Fruit fly (Drosophila melanogaster) whole organism: ENCODE data around the gene RpL18.

Source experiments
- CG8478 ChIP-seq: fragments of >200 bp; optimal IDR thresholded peaks from 2 replicates; lab custom pipeline; 2018; ENCODE audit warnings: inconsistent platforms
- Dll ChIP-seq: fragments of >200 bp; optimal IDR thresholded peaks from 2 replicates; lab custom pipeline; 2017
- EcR ChIP-seq, 2 experiments: fragments of >200 bp; optimal IDR thresholded peaks; 2 replicates each; lab custom pipeline; 2017; ENCODE audit warnings: missing biosample characterization in 2 of 2, missing genetic modification characterization in 2 of 2, missing genetic modification reagents in 2 of 2
- pan ChIP-seq: fragments of >200 bp; optimal IDR thresholded peaks from 2 replicates; lab custom pipeline; 2017
- psq ChIP-seq: fragments of >200 bp; optimal IDR thresholded peaks from 2 replicates; lab custom pipeline; 2017
- usp ChIP-seq: fragments of >200 bp; optimal IDR thresholded peaks from 2 replicates; lab custom pipeline; 2017; ENCODE audit warnings: missing biosample characterization, missing genetic modification characterization, mixed read lengths

The RpL18 gene

DNA sequence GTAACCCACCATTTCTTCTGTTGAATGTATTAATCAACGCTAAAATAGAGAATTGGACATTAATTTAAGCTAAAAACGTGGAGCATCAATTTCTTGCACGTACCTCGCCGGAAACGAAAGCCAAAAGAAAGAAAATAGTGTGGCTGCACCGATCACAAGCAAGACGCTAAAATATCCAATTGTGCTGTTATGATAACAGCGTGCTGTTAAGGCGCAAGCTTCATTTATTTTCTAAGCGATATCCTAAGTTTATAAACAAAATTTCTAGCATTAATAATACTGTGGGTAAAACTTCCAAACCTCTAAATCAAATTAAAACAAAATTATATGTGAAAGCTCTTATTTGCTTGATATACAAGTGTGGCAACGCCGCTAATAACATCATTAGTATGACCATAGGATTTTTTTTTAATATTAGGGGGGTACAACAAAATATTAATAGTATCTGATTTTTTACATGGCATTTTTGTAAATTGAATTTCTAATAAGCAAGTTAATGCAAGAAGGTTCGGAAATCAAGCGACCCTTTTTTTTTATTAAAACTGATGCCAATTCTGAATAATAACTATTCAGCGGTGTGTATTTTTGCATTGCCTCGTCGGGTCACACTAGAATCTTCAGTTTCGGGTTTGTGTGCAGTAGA, at the start of gene RpL18, which contains the start of gene Neos:
TSS of gene RpL18 (minus strand) at position 135 of the 643 bp plus-strand sequence.
TSS of gene Neos (plus strand) at position 412 of the 643 bp plus-strand sequence.
- TF ChIP-seq psq (no peak), usp (no peak), CG8478 (lab: Kevin White, UChicago) (no peak), Dll (no peak), EcR (GFP tag; optimal IDR thresholded peaks at IDR 0.05; lab: Kevin White, UChicago) (no peak)

DNA sequence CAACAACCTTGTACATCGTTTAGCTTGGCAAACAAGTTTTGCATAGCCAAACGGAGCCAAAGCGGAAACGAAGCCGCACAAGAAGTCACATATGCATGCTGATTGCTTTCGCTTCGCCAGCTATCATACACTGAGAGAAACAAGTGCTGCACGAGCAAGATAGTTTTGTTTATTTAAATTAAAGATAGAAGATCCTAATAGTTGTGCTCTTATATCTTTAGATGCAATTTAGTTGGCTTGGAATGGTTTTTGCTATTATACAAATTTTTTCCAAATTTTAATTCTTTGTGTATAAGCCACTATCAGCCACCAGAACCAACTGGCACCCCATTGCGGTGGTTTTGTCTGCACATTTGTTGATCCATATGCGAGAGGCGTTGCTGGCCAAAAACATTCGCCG, 42.4 kb upstream of the RpL18 start:
- TF ChIP-seq CG8478 (lab: Kevin White, UChicago) (no peak), Dll (no peak), psq (no peak), pan (lab: Kevin White, UChicago) (no peak), usp (no peak), EcR (GFP tag; optimal IDR thresholded peaks at IDR 0.05; lab: Kevin White, UChicago) (no peak)

DNA sequence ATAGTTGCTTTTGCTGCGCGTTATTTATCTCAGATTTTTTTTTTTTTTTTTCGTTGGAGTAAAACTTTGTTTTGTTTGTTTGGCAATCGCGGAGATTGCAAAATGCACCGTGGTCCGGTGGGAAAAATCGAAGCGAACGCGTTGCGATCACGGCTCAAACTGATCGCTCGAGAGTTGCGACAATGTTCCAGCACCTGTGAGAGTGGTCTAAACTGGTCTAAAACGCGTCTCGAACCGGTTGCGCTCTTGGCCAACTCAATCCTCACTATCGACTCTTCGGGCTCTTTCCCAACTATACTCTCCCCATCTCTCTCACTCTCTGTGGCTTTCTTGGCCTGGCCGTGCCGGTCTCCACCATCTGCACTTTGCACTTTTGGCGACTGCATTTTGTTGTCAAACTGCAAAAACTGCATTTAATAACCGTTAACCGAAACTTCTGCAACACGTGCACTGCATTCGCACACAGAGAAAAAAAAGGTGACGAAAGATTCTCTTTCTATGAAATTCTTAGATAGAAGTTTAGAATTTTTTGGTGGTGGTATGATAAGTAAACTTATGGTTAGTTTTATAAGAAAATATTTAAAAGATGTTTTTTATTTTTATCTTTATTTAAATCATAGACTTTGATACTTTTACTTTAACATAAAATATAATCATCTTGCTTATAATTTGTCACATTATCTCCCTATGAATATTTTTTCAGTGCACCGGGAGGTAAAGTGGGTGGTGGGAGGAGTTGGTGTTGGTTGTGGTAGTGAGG, 22.8 kb upstream of the RpL18 start, which contains the start of gene CG14830:
TSS of gene CG14830 (minus strand) at position 164 of the 760 bp plus-strand sequence.
- no peak for TF ChIP-seq pan (lab: Kevin White, UChicago)
- TF ChIP-seq psq, result no peak
- TF ChIP-seq usp, result no peak
- TF ChIP-seq Dll, result peak; percentile 24
- TF ChIP-seq CG8478 (lab: Kevin White, UChicago), result no peak

DNA sequence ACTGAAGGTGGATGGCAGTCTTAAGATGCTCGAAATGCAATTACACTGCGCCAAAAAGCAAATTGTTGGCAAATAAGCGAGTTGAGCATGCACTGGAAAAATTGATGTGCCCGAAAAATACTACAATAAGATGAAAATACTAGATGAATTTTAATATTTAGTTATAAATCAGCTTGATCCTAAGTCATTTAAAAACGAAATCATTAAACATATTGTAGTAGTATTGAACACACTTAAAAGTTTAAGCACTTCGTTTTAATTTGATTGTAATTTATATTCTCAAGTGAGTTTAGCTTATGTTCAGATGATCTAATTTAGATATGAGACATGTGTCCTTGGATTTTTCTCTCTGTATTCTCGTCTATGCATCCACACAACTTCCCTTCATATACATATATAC, 21.3 kb upstream of the RpL18 start:
- TF ChIP-seq pan (lab: Kevin White, UChicago), result no peak
- TF ChIP-seq EcR (GFP tag; optimal IDR thresholded peaks at IDR 0.05; lab: Kevin White, UChicago), result no peak

DNA sequence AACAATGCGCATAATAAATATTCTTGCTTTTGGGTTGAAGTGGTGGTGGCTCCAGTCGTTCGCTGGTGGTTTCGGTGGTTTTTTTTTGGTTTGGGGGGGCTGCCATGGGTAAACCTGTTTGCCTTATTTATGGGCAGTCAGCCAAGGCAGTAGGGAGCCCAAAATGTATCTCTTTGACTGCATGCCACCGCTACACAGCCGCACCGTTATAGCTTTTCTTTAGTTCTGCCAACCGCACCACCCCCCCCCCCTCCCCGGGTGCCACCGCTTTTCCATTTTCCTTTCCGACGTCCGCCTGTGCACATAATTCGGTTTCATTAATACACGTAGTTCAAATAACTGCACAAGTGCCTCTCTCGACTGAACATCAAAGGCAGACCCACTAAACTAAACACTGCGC, 17.1 kb upstream of the RpL18 start:
- TF ChIP-seq EcR (GFP tag; optimal IDR thresholded peaks at IDR 0.05; lab: Kevin White, UChicago), result no peak
- no peak for TF ChIP-seq psq
- no peak for TF ChIP-seq pan (lab: Kevin White, UChicago)
- no peak for TF ChIP-seq Dll
- TF ChIP-seq CG8478 (lab: Kevin White, UChicago), result no peak
- no peak for TF ChIP-seq usp

DNA sequence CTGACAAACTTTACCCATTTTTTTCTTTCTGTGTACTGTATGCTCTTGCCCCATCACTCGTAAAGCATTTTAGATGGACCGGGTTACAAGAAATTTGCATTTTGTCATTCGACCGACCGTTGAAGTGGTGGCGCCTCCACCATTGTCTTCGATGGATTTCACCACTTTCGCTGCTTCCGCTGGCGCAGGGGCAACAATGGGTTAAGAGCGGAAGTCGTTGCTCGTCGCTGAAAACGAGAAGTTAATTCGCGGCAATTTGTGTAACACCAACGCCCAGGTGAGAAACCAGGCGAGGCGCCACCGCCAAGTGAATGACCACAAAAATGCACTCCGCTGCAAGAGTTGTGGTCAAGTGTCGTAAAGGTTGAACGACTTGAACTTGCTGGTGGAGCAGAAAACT, 13.6 kb upstream of the RpL18 start:
- TF ChIP-seq EcR (GFP tag; optimal IDR thresholded peaks at IDR 0.05; lab: Kevin White, UChicago), result no peak
- TF ChIP-seq usp, result no peak
- no peak for TF ChIP-seq pan (lab: Kevin White, UChicago)
- TF ChIP-seq Dll, result no peak

DNA sequence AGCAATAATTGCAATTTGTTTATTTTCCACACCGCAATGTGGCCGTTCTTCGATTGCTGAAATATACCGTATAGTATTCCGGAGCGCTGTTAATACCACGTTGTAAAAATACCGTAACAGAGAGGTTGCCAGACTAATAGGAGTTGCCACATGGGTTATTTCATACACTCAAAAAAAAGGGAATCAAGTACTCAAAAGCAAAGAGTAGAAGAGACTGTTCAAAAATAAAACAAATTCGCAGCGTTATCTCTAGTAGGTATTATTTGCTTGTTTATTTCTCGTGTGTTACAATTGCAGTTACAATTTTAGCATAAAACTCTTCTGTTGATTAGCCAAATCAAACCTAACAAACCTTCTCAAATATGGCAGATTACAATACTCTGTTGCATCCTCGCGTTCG, 9.3 kb upstream of the RpL18 start, which contains the start of gene MED4:
TSS of gene MED4 (minus strand) at position 59 of the 400 bp plus-strand sequence.
- TF ChIP-seq CG8478 (lab: Kevin White, UChicago), result no peak
- no peak for TF ChIP-seq Dll
- no peak for TF ChIP-seq pan (lab: Kevin White, UChicago)
- TF ChIP-seq usp, result no peak
- TF ChIP-seq psq, result no peak
- no peak for TF ChIP-seq EcR (GFP tag; optimal IDR thresholded peaks at IDR 0.05; lab: Kevin White, UChicago)

DNA sequence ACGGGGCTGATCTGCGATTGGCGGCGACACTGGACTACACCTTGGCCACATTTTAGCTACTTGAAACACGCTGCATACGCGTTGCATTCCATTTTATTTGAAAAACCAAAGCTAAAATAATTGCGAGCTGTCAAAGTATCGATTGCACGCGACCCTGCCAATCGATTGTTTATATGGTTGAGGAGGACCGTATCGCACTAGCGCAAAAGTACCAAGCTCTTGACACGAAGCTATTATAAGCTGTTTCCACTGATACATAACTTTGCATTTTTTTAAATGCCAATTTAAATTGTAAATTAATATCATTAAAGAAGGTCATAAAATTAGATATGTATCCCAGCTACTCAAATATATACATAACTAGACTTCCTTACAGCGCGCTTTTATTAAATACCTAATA, 8.0 kb upstream of the RpL18 start, which contains the start of gene Cdc27:
TSS of gene Cdc27 (minus strand) at position 174 of the 400 bp plus-strand sequence.
- TF ChIP-seq usp, result no peak
- TF ChIP-seq CG8478 (lab: Kevin White, UChicago), result no peak
- TF ChIP-seq pan (lab: Kevin White, UChicago), result no peak
- TF ChIP-seq EcR (GFP tag; optimal IDR thresholded peaks at IDR 0.05; lab: Kevin White, UChicago), result no peak
- no peak for TF ChIP-seq psq
- no peak for TF ChIP-seq Dll

DNA sequence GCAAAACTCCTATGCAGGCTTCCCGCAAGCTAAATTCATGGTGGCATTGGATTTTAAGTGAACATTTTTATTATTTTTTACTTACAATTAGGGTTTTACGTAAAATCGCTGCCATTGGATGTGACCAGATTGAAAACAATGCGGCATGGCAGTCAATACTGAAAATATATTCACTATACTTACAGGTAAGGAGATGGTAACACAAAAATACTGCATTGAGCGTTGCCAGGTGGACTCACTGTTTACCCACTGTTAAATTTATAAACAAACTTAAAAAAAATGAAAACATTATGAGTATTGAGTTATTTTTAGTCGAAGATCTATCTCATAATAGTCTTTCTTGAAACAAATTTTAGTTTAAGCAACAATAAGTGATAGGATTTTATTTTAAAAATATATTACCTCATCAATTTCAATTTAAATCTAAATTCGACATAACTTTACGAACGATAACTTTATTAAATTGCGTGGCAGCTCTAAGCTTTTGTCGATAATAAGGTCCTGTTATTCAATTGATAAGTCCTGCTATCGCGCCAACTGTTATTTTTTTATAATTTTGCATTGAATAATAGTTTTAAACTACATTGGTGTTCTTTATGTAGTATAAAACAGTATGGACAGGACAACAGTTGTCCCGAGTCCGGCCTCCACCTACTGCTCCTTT, 2.8 kb upstream of the RpL18 start, which contains the start of the genes mRpL50 and mei-P22:
TSS of gene mRpL50 (minus strand) at position 159 of the 664 bp plus-strand sequence.
TSS of gene mei-P22 (plus strand) at position 614 of the 664 bp plus-strand sequence.
- TF ChIP-seq psq (no peak), usp (no peak), EcR (GFP tag; optimal IDR thresholded peaks at IDR 0.05; lab: Kevin White, UChicago) (no peak)

DNA sequence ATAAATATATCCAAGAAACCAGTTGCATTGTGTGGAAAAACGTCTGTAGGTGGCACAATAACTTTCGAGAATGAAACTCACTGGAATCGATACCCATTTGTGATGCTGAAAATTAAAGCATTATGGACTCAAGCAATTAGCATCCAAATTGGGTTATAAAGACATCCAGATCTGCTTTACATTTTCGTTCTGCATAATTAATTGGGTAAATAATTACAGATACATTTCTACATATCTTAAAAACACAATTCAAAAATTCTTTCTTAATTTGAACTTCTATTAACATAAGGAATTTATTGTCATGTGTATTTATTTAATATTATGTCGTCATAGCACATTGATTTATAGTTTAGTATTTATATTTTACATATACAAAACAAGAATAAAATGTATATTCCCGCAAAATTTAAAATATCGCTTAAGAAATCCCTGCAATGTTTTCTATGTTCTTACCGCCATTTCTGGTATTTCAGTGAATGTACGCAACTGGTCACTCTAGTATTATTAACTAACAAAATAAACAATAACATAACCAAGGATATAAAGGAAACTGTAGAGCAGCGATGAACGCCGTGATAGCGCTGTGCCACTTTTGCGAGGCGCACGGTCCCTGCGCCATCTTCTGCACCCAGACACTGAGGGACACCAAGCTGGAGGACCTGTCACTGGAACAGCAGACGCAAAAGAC, 2.9 kb downstream of the RpL18 start, which contains the start of the genes CG14829 and BHD:
TSS of gene CG14829 (minus strand) at position 51 of the 688 bp plus-strand sequence.
TSS of gene BHD (plus strand) at position 471 of the 688 bp plus-strand sequence.
- TF ChIP-seq CG8478 (lab: Kevin White, UChicago), result no peak
- TF ChIP-seq EcR (GFP tag; optimal IDR thresholded peaks at IDR 0.05; lab: Kevin White, UChicago), result no peak
- TF ChIP-seq Dll, result no peak
- no peak for TF ChIP-seq usp
- no peak for TF ChIP-seq psq
- TF ChIP-seq pan (lab: Kevin White, UChicago), result no peak

DNA sequence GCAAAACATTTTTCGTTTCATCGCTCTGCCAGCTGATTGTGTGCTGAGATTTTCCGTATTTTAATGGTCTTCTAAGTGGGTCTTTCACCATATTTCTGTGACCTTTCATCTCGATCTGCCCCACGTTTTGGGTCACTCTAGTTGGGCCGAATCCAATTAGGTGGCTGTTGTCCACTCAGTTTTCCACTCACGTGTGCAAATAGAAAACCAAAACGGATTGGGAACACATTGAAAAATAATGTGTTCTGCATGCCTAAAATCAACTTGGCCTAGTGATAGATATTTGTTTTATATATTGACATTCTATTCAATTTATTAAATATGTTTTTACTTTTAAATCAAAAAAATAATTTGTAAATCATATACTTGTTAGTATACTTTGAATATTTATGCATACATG, 6.9 kb downstream of the RpL18 start, which contains the start of gene CG14826:
TSS of gene CG14826 (plus strand) at position 301 of the 400 bp plus-strand sequence.
- TF ChIP-seq CG8478 (lab: Kevin White, UChicago), result no peak
- no peak for TF ChIP-seq psq
- TF ChIP-seq Dll, result no peak
- TF ChIP-seq pan (lab: Kevin White, UChicago), result no peak
- no peak for TF ChIP-seq EcR (GFP tag; optimal IDR thresholded peaks at IDR 0.05; lab: Kevin White, UChicago)
- TF ChIP-seq usp, result no peak

DNA sequence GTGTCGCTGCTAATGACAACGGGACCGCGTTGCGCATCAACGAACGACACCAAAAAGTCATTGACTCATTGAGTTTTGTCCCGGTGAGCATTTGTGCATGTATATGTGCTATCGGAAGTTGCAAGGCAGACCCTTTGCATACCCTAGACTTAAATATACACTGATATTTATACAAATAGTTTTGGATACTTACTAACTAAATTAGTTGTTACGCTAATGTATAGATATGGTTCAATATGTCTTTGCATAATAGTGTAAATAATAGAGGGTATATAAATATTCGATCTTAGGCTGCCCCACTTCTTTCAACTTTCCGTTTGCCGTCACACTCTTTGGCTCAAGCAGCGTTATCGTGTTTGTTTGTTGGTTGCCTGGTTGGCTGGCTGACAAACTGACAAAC, 49.9 kb downstream of the RpL18 start:
- TF ChIP-seq CG8478 (lab: Kevin White, UChicago) (no peak), Dll (no peak), usp (no peak), EcR (GFP tag; optimal IDR thresholded peaks at IDR 0.05; lab: Kevin White, UChicago) (no peak), pan (lab: Kevin White, UChicago) (no peak), psq (no peak)
